Worm (Caenorhabditis elegans) whole organism, L3 larva: ENCODE measurements around the gene W05H5.1.

Experiments
- ceh-16 ChIP-seq: sonication (generic microtip); optimal IDR thresholded peaks from 2 replicates; lab custom pipeline; 2017; ENCODE audit warnings: missing biosample characterization, missing genetic modification characterization
- ceh-82 ChIP-seq: fragments of 150-350 bp; optimal IDR thresholded peaks from 2 replicates; lab custom pipeline; 2014; ENCODE audit warnings: missing biosample characterization, missing genetic modification characterization
- egl-27 ChIP-seq: sonication (generic microtip); optimal IDR thresholded peaks from 4 replicates; lab custom pipeline; 2017; ENCODE audit warnings: missing biosample characterization, missing genetic modification reagents, missing genetic modification characterization
- nhr-11 ChIP-seq: fragments of 150-350 bp; optimal IDR thresholded peaks from 2 replicates; lab custom pipeline; 2014; ENCODE audit warnings: missing biosample characterization, missing genetic modification characterization
- nhr-77 ChIP-seq: fragments of 150-350 bp; optimal IDR thresholded peaks from 2 replicates; lab custom pipeline; 2014; ENCODE audit warnings: missing biosample characterization, missing genetic modification characterization
- unc-62 ChIP-seq: fragments of 150-350 bp; sonication (generic microtip); optimal IDR thresholded peaks from 4 replicates; lab custom pipeline; 2014; ENCODE audit warnings: missing biosample characterization, missing genetic modification reagents, missing genetic modification characterization
- ztf-4 ChIP-seq: fragments of 150-350 bp; optimal IDR thresholded peaks from 2 replicates; lab custom pipeline; 2014; ENCODE audit warnings: missing biosample characterization, missing genetic modification characterization

- TF ChIP-seq nhr-77 (tag; lab: Kevin White, UChicago) (no peak), ceh-82 (tag; lab: Kevin White, UChicago) (no peak), unc-62 (GFP tag; lab: Kevin White, UChicago) (no peak), ztf-4 (tag; lab: Kevin White, UChicago) (no peak), nhr-11 (no peak), egl-27 (no peak), ceh-16 (no peak)
Measured at ce11 chrII:12448241-12448640, 3.7 kb upstream of the W05H5.1 start, which contains the start of gene srh-27.
